Worm (Caenorhabditis elegans) whole organism, mixed stage, embryonic: ENCODE measurements around the gene ser-1.

ENCODE experiments used
- M03D4.4 ChIP-seq: sonication (generic microtip); optimal IDR thresholded peaks from 2 replicates; lab custom pipeline; 2017; ENCODE audit warnings: mild to moderate bottlenecking, missing genetic modification characterization, missing compliant biosample characterization
- bed-3 ChIP-seq: fragments of 200-800 bp; sonication (Bioruptor generic); optimal IDR thresholded peaks from 3 replicates; lab custom pipeline; 2018; ENCODE audit warnings: mild to moderate bottlenecking, missing genetic modification characterization, moderate library complexity, missing compliant biosample characterization
- blmp-1 ChIP-seq: fragments of 150-350 bp; optimal IDR thresholded peaks from 2 replicates; lab custom pipeline; 2014; ENCODE audit warnings: missing biosample characterization, missing genetic modification characterization
- ceh-39 ChIP-seq: fragments of 150-350 bp; optimal IDR thresholded peaks from 2 replicates; lab custom pipeline; 2014; ENCODE audit warnings: missing biosample characterization, missing genetic modification characterization
- ceh-43 ChIP-seq: fragments of 200-800 bp; sonication (Bioruptor generic); optimal IDR thresholded peaks from 2 replicates; lab custom pipeline; 2018; ENCODE audit warnings: mild to moderate bottlenecking, missing genetic modification characterization, moderate library complexity, missing compliant biosample characterization
- ceh-83 ChIP-seq: fragments of 200-800 bp; sonication (Bioruptor generic); optimal IDR thresholded peaks from 2 replicates; lab custom pipeline; 2018; ENCODE audit warnings: mild to moderate bottlenecking, missing genetic modification characterization, missing compliant biosample characterization
- cnd-1 ChIP-seq: fragments of 200-800 bp; sonication (Bioruptor generic); optimal IDR thresholded peaks from 2 replicates; lab custom pipeline; 2018; ENCODE audit warnings: mild to moderate bottlenecking, missing genetic modification characterization, missing compliant biosample characterization
- flh-1 ChIP-seq: fragments of 200-800 bp; sonication (Bioruptor generic); optimal IDR thresholded peaks from 2 replicates; lab custom pipeline; 2018; ENCODE audit warnings: mild to moderate bottlenecking, missing genetic modification characterization, moderate library complexity, missing compliant biosample characterization
- ham-2 ChIP-seq: fragments of 200-800 bp; sonication (Bioruptor generic); optimal IDR thresholded peaks from 2 replicates; lab custom pipeline; 2018; ENCODE audit warnings: mild to moderate bottlenecking, missing genetic modification characterization, missing compliant biosample characterization
- hlh-1 ChIP-seq: fragments of 150-350 bp; optimal IDR thresholded peaks from 2 replicates; lab custom pipeline; 2014; ENCODE audit warnings: missing biosample characterization, missing genetic modification reagents, missing genetic modification characterization
- lin-13 ChIP-seq: fragments of 150-350 bp; optimal IDR thresholded peaks from 2 replicates; lab custom pipeline; 2014; ENCODE audit warnings: missing biosample characterization, missing genetic modification characterization
- lin-32 ChIP-seq: fragments of 200-800 bp; sonication (Bioruptor generic); optimal IDR thresholded peaks from 2 replicates; lab custom pipeline; 2018; ENCODE audit warnings: mild to moderate bottlenecking, missing genetic modification characterization, missing compliant biosample characterization
- lsy-2 ChIP-seq: fragments of 150-350 bp; optimal IDR thresholded peaks from 2 replicates; lab custom pipeline; 2014; ENCODE audit warnings: missing biosample characterization, missing genetic modification characterization
- mep-1 ChIP-seq: fragments of 150-350 bp; optimal IDR thresholded peaks from 2 replicates; lab custom pipeline; 2017; ENCODE audit warnings: missing biosample characterization, missing genetic modification reagents, missing genetic modification characterization, inconsistent platforms
- nhr-12 ChIP-seq: fragments of 150-350 bp; optimal IDR thresholded peaks from 2 replicates; lab custom pipeline; 2014; ENCODE audit warnings: missing biosample characterization, missing genetic modification characterization
- nhr-2 ChIP-seq: fragments of 150-350 bp; optimal IDR thresholded peaks from 2 replicates; lab custom pipeline; 2014; ENCODE audit warnings: missing biosample characterization, missing genetic modification characterization
- nhr-237 ChIP-seq: fragments of 150-350 bp; optimal IDR thresholded peaks from 2 replicates; lab custom pipeline; 2014; ENCODE audit warnings: missing biosample characterization, missing genetic modification characterization
- nhr-28 ChIP-seq: fragments of 150-350 bp; optimal IDR thresholded peaks from 2 replicates; lab custom pipeline; 2014; ENCODE audit warnings: missing biosample characterization, missing genetic modification characterization
- nhr-76 ChIP-seq: sonication (generic microtip); optimal IDR thresholded peaks from 2 replicates; lab custom pipeline; 2017; ENCODE audit warnings: missing biosample characterization, missing genetic modification characterization
- pha-4 ChIP-seq: fragments of 150-350 bp; optimal IDR thresholded peaks from 2 replicates; lab custom pipeline; 2018; ENCODE audit warnings: missing biosample characterization, missing genetic modification reagents, missing genetic modification characterization
- sem-2 ChIP-seq: fragments of 200-800 bp; sonication (Bioruptor generic); optimal IDR thresholded peaks from 2 replicates; lab custom pipeline; 2018; ENCODE audit warnings: mild to moderate bottlenecking, missing genetic modification characterization, missing compliant biosample characterization
- snpc-4 ChIP-seq: fragments of 150-350 bp; optimal IDR thresholded peaks from 2 replicates; lab custom pipeline; 2014; ENCODE audit warnings: missing biosample characterization, missing genetic modification characterization
- tbx-8 ChIP-seq: fragments of 200-800 bp; sonication (Bioruptor generic); optimal IDR thresholded peaks from 2 replicates; lab custom pipeline; 2018; ENCODE audit warnings: mild to moderate bottlenecking, missing genetic modification characterization, moderate library complexity, missing compliant biosample characterization
- unc-120 ChIP-seq: sonication (generic microtip); optimal IDR thresholded peaks from 2 replicates; lab custom pipeline; 2017; ENCODE audit warnings: missing genetic modification characterization, missing compliant biosample characterization; ENCODE audit not compliant: poor library complexity, severe bottlenecking
- unc-39 ChIP-seq: fragments of 150-350 bp; optimal IDR thresholded peaks from 2 replicates; lab custom pipeline; 2014; ENCODE audit warnings: missing biosample characterization, missing genetic modification characterization
- unc-62 ChIP-seq: fragments of 150-350 bp; optimal IDR thresholded peaks from 2 replicates; lab custom pipeline; 2014; ENCODE audit warnings: missing biosample characterization, missing genetic modification reagents, missing genetic modification characterization
- zip-8 ChIP-seq: fragments of 150-350 bp; optimal IDR thresholded peaks from 2 replicates; lab custom pipeline; 2014; ENCODE audit warnings: missing biosample characterization, missing genetic modification characterization
- ztf-11 ChIP-seq: fragments of 150-350 bp; optimal IDR thresholded peaks from 2 replicates; lab custom pipeline; 2014; ENCODE audit warnings: missing biosample characterization, missing genetic modification characterization

ser-1 gene

DNA sequence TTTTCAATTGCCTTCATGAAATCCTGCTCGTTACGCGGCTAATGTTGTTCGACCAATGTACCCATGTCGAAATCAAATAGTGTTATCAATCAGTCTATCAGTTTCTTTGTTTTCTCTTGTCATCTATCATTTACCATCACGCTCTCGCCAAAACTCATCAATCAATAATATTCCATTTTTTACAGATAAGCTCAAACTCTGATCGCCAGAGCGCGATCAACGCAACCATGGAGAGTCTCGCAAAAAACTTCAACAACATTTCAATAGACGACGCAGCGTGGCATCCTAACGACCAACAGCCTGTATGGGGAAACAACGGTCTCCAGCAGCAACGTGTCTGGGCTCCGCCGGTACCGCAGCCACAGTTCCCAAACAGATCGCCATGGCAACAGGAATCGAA, 33.7 kb downstream of the ser-1 start, which contains the start of gene ain-1:
TSS of gene ain-1 (plus strand) at position 186 of the 400 bp plus-strand sequence.
- TF ChIP-seq M03D4.4 (tag; lab: Kevin White, UChicago) (no peak), lin-13 (no peak), lsy-2 (tag; lab: Kevin White, UChicago) (no peak), ham-2 (GFP tag; lab: Kevin White, UChicago) (no peak), tbx-8 (no peak), nhr-2 (tag; lab: Kevin White, UChicago) (no peak), snpc-4 (no peak)

DNA sequence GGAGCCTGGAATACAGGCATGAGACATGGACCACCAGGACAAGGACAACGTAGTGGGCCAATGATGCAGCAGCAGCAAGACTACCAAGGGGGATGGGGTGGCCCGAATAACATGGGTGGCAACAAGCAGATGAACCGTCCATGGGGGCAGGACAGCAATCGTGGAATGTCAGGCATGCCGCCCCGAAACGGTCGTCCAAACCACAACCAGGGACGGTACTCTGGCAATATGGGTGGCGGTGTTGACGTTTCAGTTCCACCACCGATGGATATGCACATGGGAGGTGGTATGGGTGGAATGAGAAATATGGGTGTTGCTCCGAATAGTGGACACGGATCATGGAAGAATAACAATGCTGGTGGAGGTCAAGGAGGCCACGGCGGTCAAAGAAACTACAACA, 34.5 kb downstream of the ser-1 start:
- TF ChIP-seq ztf-11, result no peak
- no peak for TF ChIP-seq M03D4.4 (tag; lab: Kevin White, UChicago)
- no peak for TF ChIP-seq snpc-4
- no peak for TF ChIP-seq ceh-39
- no peak for TF ChIP-seq flh-1 (GFP tag; lab: Kevin White, UChicago)
- TF ChIP-seq unc-39 (tag; lab: Kevin White, UChicago), result no peak
- TF ChIP-seq ham-2 (GFP tag; lab: Kevin White, UChicago), result no peak
- no peak for TF ChIP-seq nhr-237

ce11 chrX:16617427-16618128, 38.0 kb downstream of the ser-1 start:
- TF ChIP-seq ceh-83 (GFP tag; lab: Kevin White, UChicago), result peak; percentile 29
- no peak for TF ChIP-seq ceh-43 (GFP tag; lab: Kevin White, UChicago)
- TF ChIP-seq, all 35 proteins: peak for 1

DNA sequence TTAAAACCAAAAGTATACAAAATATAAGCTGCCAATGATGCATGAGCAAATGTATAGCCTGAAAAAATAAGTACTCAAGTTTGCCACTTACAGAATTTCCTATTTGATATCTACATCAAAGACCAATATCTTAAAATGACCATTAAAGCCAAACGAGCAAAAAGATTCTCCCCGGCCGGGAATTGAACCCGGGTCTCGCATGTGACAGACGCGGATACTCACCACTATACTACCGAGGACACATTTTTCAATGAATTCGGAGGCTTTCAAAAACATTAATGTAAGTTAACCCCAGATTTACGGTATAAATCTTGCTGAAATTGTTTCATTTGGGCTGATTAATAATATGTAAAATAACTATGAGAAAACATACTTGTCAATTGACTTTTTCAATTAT, 38.6 kb downstream of the ser-1 start:
- no peak for TF ChIP-seq pha-4

- no peak for TF ChIP-seq flh-1 (GFP tag; lab: Kevin White, UChicago)
- TF ChIP-seq ceh-83 (GFP tag; lab: Kevin White, UChicago), result no peak
- TF ChIP-seq sem-2 (GFP tag; lab: Kevin White, UChicago), result no peak
- no peak for TF ChIP-seq nhr-12 (tag; lab: Kevin White, UChicago)
- TF ChIP-seq zip-8 (tag; lab: Kevin White, UChicago), result peak; percentile 91
These were observed 39.2 kb downstream of the ser-1 start for ce11 chrX:16618727-16619126.

DNA sequence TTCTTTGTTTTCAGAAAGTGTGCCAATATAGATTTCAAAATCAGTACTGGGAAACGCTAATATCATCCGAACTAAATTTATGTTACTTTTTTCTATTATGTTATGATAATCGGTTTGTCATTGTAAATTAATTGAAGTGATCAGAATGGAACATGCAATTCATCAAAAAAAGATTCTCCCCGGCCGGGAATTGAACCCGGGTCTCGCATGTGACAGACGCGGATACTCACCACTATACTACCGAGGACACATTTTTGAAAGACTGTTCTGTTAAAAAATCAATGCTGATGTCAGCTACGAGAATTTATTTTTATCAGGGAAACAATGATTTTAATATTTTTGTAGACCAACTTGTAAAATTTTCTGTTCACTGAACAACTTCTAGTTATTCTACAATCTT, 39.6 kb downstream of the ser-1 start:
- TF ChIP-seq sem-2 (GFP tag; lab: Kevin White, UChicago) (no peak), ceh-43 (GFP tag; lab: Kevin White, UChicago) (no peak), nhr-12 (tag; lab: Kevin White, UChicago) (no peak), unc-120 (tag; lab: Kevin White, UChicago) (no peak), snpc-4 (no peak), nhr-28 (tag; lab: Kevin White, UChicago) (no peak), hlh-1 (tag; lab: Kevin White, UChicago) (no peak), lsy-2 (tag; lab: Kevin White, UChicago) (no peak), nhr-2 (tag; lab: Kevin White, UChicago) (no peak)

- TF ChIP-seq ceh-43 (GFP tag; lab: Kevin White, UChicago) (no peak), cnd-1 (tag; lab: Kevin White, UChicago) (no peak), ceh-83 (GFP tag; lab: Kevin White, UChicago) (no peak), blmp-1 (tag; lab: Kevin White, UChicago) (no peak), M03D4.4 (tag; lab: Kevin White, UChicago) (no peak), nhr-76 (tag; lab: Kevin White, UChicago) (no peak), bed-3 (no peak), mep-1 (tag; lab: Kevin White, UChicago) (no peak), nhr-28 (tag; lab: Kevin White, UChicago) (no peak), lin-32 (GFP tag; lab: Kevin White, UChicago) (no peak), unc-62 (GFP tag; lab: Kevin White, UChicago) (no peak), snpc-4 (no peak), lsy-2 (tag; lab: Kevin White, UChicago) (no peak), sem-2 (GFP tag; lab: Kevin White, UChicago) (no peak), zip-8 (tag; lab: Kevin White, UChicago) (no peak), flh-1 (GFP tag; lab: Kevin White, UChicago) (no peak), ztf-11 (no peak)
- TF ChIP-seq, all 35 proteins: peak for 0
These were observed 41.9 kb downstream of the ser-1 start, which contains the start of gene cpg-19 for ce11 chrX:16621467-16621866. Gene cpg-19, plus strand, starts transcription at chrX:16621807.
